Worm (Caenorhabditis elegans): ENCODE results near the gene H10D18.1.

- no peak for TF ChIP-seq ets-7 (tag; optimal IDR thresholded peaks at IDR 0.05)
- TF ChIP-seq F13C5.2 (tag; optimal IDR thresholded peaks at IDR 0.05) = no peak
- TF ChIP-seq pes-1 (GFP tag; IDR thresholded peaks at IDR 0.05) = no peak
- TF ChIP-seq ceh-36 (tag; optimal IDR thresholded peaks at IDR 0.05) = no peak
- TF ChIP-seq ama-1 (optimal IDR thresholded peaks at IDR 0.05) = no peak
- TF ChIP-seq hmg-4 (GFP tag; optimal IDR thresholded peaks at IDR 0.05) = no peak
- no peak for TF ChIP-seq hnd-1 (tag; optimal IDR thresholded peaks at IDR 0.05)
Observed at ce11 chrV:3832103-3832502, 17.1 kb downstream of the H10D18.1 start.

Data from whole organism, early embryonic.